Fruit fly (Drosophila melanogaster) ovary, adult (tissue): ENCODE measurements around the gene Uba5.

ENCODE experiments used
- CG17801 ChIP-seq: fragments of 200-800 bp; optimal IDR thresholded peaks from 2 replicates; lab custom pipeline; 2019; ENCODE audit warnings: missing biosample characterization, mild to moderate bottlenecking, missing genetic modification characterization, moderate library complexity; ENCODE audit not compliant: partially characterized antibody

The Uba5 gene

dm6 chrX:11500284-11500683 lies 17.0 kb downstream of the Uba5 start:
- TF ChIP-seq CG17801: no peak

- TF ChIP-seq CG17801: peak; percentile 51
Observed at dm6 chrX:11501221-11501961, 18.1 kb downstream of the Uba5 start.

- TF ChIP-seq CG17801: peak; percentile 83
Observed at dm6 chrX:11503625-11504024, 20.3 kb downstream of the Uba5 start.

- no peak for TF ChIP-seq CG17801
Observed at dm6 chrX:11506210-11506609, 22.9 kb downstream of the Uba5 start.

- TF ChIP-seq CG17801: no peak
Observed at dm6 chrX:11510120-11510771, 26.9 kb downstream of the Uba5 start.

- no peak for TF ChIP-seq CG17801
Observed at dm6 chrX:11511299-11511698, 28.0 kb downstream of the Uba5 start.

dm6 chrX:11511955-11512354 lies 28.6 kb downstream of the Uba5 start:
- no peak for TF ChIP-seq CG17801

- TF ChIP-seq CG17801: peak; percentile 51
Observed at dm6 chrX:11512868-11513267, 29.6 kb downstream of the Uba5 start.

- TF ChIP-seq CG17801: no peak
Observed at dm6 chrX:11515550-11515949, 32.2 kb downstream of the Uba5 start.

- no peak for TF ChIP-seq CG17801
Observed at dm6 chrX:11517295-11517694, 34.0 kb downstream of the Uba5 start.

- TF ChIP-seq CG17801: peak; percentile 0
Observed at dm6 chrX:11518435-11518834, 35.1 kb downstream of the Uba5 start.

dm6 chrX:11520209-11520608 lies 36.9 kb downstream of the Uba5 start:
- no peak for TF ChIP-seq CG17801

- TF ChIP-seq CG17801: peak; percentile 60
Observed at dm6 chrX:11521561-11522546, 38.5 kb downstream of the Uba5 start.

- TF ChIP-seq CG17801: peak; percentile 80
Observed at dm6 chrX:11523921-11524320, 40.6 kb downstream of the Uba5 start.

dm6 chrX:11527088-11527635 lies 43.8 kb downstream of the Uba5 start:
- no peak for TF ChIP-seq CG17801

dm6 chrX:11528026-11528702 lies 44.8 kb downstream of the Uba5 start:
- TF ChIP-seq CG17801: peak; percentile 14
